Fruit fly (Drosophila melanogaster): Measurements from ENCODE around the gene CG43861.

The CG43861 gene

dm6 chr2L:20016448-20016847 is 634 bp downstream of the CG43861 start (continued):
- TF ChIP-seq CG15514 (GFP tag; optimal IDR thresholded peaks at IDR 0.05): no peak
- TF ChIP-seq jumu (GFP tag; optimal IDR thresholded peaks at IDR 0.05): no peak
- TF ChIP-seq odd (GFP tag; optimal IDR thresholded peaks at IDR 0.05): peak; percentile 31
- peak; percentile 19 for TF ChIP-seq BtbVII (GFP tag; optimal IDR thresholded peaks at IDR 0.05)
- TF ChIP-seq ash1 (GFP tag; optimal IDR thresholded peaks at IDR 0.05): no peak
- TF ChIP-seq grau (tag; optimal IDR thresholded peaks at IDR 0.05): no peak
- TF ChIP-seq C15 (GFP tag; IDR thresholded peaks at IDR 0.05): no peak
- no peak for TF ChIP-seq pho (GFP tag; optimal IDR thresholded peaks at IDR 0.05)
- no peak for TF ChIP-seq Doc2 (GFP tag; IDR thresholded peaks at IDR 0.05)
- no peak for TF ChIP-seq ewg (GFP tag; optimal IDR thresholded peaks at IDR 0.05)
- no peak for TF ChIP-seq Hmr (GFP tag; optimal IDR thresholded peaks at IDR 0.05)
- no peak for TF ChIP-seq disco-r (GFP tag; optimal IDR thresholded peaks at IDR 0.05)
- no peak for TF ChIP-seq CG11085 (GFP tag; IDR thresholded peaks at IDR 0.05)
- TF ChIP-seq CG10321 (GFP tag; IDR thresholded peaks at IDR 0.05): no peak
- no peak for TF ChIP-seq trh (GFP tag; optimal IDR thresholded peaks at IDR 0.05)
- peak; percentile 5 for TF ChIP-seq unpg (GFP tag; optimal IDR thresholded peaks at IDR 0.05)
- peak; percentile 15 for TF ChIP-seq CG18619 (GFP tag; optimal IDR thresholded peaks at IDR 0.05)
- TF ChIP-seq CG6813 (GFP tag; optimal IDR thresholded peaks at IDR 0.05): peak; percentile 1
- TF ChIP-seq CG2875 (GFP tag; optimal IDR thresholded peaks at IDR 0.05): peak; percentile 23
- TF ChIP-seq z (GFP tag; IDR thresholded peaks at IDR 0.05): no peak
- TF ChIP-seq CG4328 (GFP tag; optimal IDR thresholded peaks at IDR 0.05): peak; percentile 35
- TF ChIP-seq tup (GFP tag; optimal IDR thresholded peaks at IDR 0.05): no peak
- TF ChIP-seq CG11695 (GFP tag; IDR thresholded peaks at IDR 0.05): no peak

dm6 chr2L:20005064-20005463 is 12.0 kb downstream of the CG43861 start:
- peak; percentile 17 for TF ChIP-seq dmrt99B (tag; optimal IDR thresholded peaks at IDR 0.05)
- TF ChIP-seq seq (GFP tag; IDR thresholded peaks at IDR 0.05): no peak
- TF ChIP-seq pan (optimal IDR thresholded peaks at IDR 0.05): no peak
- no peak for TF ChIP-seq pan (GFP tag; optimal IDR thresholded peaks at IDR 0.05 in 1 of 2, IDR thresholded peaks at IDR 0.05 in 1 of 2)
- no peak for TF ChIP-seq eyg (GFP tag; optimal IDR thresholded peaks at IDR 0.05)
- no peak for TF ChIP-seq Gsc (GFP tag; IDR thresholded peaks at IDR 0.05)
- TF ChIP-seq CG8290 (GFP tag; optimal IDR thresholded peaks at IDR 0.05): no peak
- TF ChIP-seq CG8290 (tag; optimal IDR thresholded peaks at IDR 0.05): no peak
- peak; percentile 77; the same call in 1 of the 2 replicates for TF ChIP-seq crol (GFP tag; IDR thresholded peaks at IDR 0.05)
- TF ChIP-seq CG8359 (GFP tag; optimal IDR thresholded peaks at IDR 0.05; ENCODE audit: borderline replicate concordance): peak; percentile 3
- peak; percentile 82 for TF ChIP-seq oc (tag; optimal IDR thresholded peaks at IDR 0.05)
- TF ChIP-seq CG18262 (tag; optimal IDR thresholded peaks at IDR 0.05): no peak
- TF ChIP-seq CG3838 (GFP tag; optimal IDR thresholded peaks at IDR 0.05): no peak
- no peak for TF ChIP-seq CG7928 (GFP tag; optimal IDR thresholded peaks at IDR 0.05)
- no peak for TF ChIP-seq sug (tag; optimal IDR thresholded peaks at IDR 0.05)
- TF ChIP-seq usp (GFP tag; optimal IDR thresholded peaks at IDR 0.05): no peak
- TF ChIP-seq Abd-B (GFP tag; optimal IDR thresholded peaks at IDR 0.05): peak; percentile 69
- TF ChIP-seq CG9609 (GFP tag; optimal IDR thresholded peaks at IDR 0.05): no peak
- TF ChIP-seq CG15601 (tag; optimal IDR thresholded peaks at IDR 0.05): peak; percentile 19
- TF ChIP-seq CG43689 (GFP tag; IDR thresholded peaks at IDR 0.05): no peak
- no peak for TF ChIP-seq CG30431 (GFP tag; optimal IDR thresholded peaks at IDR 0.05)
- peak; percentile 13 for TF ChIP-seq pros (GFP tag; optimal IDR thresholded peaks at IDR 0.05)
- TF ChIP-seq Asciz (GFP tag; optimal IDR thresholded peaks at IDR 0.05): peak; percentile 1
- TF ChIP-seq CG6765 (GFP tag; optimal IDR thresholded peaks at IDR 0.05): no peak
- peak; percentile 36 for TF ChIP-seq CG2678 (tag; optimal IDR thresholded peaks at IDR 0.05)
- TF ChIP-seq grn (GFP tag; optimal IDR thresholded peaks at IDR 0.05): no peak
- TF ChIP-seq otp (GFP tag; IDR thresholded peaks at IDR 0.05): no peak
- TF ChIP-seq CG15514 (GFP tag; optimal IDR thresholded peaks at IDR 0.05): no peak
- TF ChIP-seq Xbp1 (GFP tag; optimal IDR thresholded peaks at IDR 0.05): no peak
- TF ChIP-seq PHDP (tag; optimal IDR thresholded peaks at IDR 0.05): peak; percentile 15

All from whole organism, embryonic.